Worm (Caenorhabditis elegans): ENCODE results near the gene srlf-14.

The srlf-14 gene

DNA sequence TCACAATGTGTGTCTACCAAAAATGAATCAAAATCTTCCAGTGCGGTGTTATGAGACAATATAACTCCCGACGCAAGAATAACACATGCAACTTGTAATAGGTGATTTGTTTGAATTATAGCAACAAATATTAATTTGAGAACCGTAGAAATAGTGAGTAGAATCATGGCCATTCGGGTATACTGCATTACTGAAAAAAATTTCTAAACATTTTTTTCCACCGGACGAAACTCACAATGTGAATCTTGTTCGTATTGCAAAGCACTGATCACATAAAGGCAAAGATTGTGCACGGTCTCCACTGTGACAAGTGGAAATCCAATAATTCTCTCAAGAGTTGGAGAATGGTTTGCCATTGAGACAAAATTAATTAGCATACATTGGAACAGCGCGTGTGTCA is 8.3 kb upstream of the srlf-14 start:
- TF ChIP-seq ceh-82 (tag; optimal IDR thresholded peaks at IDR 0.05) (no peak), nhr-23 (tag; optimal IDR thresholded peaks at IDR 0.05) (no peak), ama-1 (optimal IDR thresholded peaks at IDR 0.05) (no peak), elt-3 (tag; optimal IDR thresholded peaks at IDR 0.05) (no peak), egl-27 (tag; optimal IDR thresholded peaks at IDR 0.05) (no peak), pqm-1 (tag; optimal IDR thresholded peaks at IDR 0.05) (no peak), ZK546.5 (tag; optimal IDR thresholded peaks at IDR 0.05) (no peak)

DNA sequence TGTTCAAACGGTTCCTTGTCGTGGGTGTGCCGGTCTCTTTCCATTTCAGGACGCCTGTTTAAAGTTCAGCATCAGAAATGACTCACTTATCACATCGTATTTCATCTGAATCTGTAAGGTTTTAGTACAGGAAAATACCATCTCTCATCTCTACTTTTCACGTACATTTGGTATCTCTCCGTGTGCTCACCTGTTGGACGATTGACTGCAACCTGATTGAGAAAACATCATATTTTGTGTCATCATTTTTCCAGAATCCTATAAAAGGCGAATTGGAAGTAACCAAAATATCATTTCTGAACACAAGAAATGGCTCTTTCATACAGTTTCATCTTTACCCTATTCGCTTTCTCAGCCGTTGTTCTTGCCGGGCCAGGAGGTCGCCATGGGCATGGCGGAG is 5.9 kb upstream of the srlf-14 start, which contains the start of gene srlf-30:
srlf-30 (plus strand) TSS at position 301 of the 400 bp plus-strand sequence.
- TF ChIP-seq nhr-23 (tag; optimal IDR thresholded peaks at IDR 0.05) (no peak), egl-27 (tag; optimal IDR thresholded peaks at IDR 0.05) (no peak), zag-1 (tag; optimal IDR thresholded peaks at IDR 0.05) (no peak), nhr-77 (tag; optimal IDR thresholded peaks at IDR 0.05) (no peak), nhr-67 (tag; optimal IDR thresholded peaks at IDR 0.05) (no peak), unc-62 (GFP tag; optimal IDR thresholded peaks at IDR 0.05) (no peak)

DNA sequence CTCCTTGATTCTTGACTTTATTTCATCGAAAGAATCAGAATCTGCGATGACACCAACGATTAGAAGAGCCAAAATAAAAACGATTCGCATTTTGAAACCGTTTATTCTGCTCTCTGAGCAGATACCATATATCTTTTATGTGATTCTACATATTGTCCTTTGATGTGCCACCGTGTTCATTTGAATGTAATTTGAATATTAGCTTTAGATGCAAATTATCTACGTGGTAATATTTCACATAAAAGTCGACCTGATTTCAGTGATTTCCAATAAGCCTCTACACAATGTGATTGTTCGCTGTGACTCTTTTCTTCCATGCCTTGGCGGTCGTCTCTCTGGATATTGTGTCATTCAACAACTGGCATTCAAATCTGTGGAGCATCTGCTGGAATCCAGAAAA is 4.9 kb upstream of the srlf-14 start, which contains the start of the genes F13E9.9 and F13E9.19:
F13E9.9 (minus strand) TSS at position 101 of the 400 bp plus-strand sequence.
F13E9.19 (plus strand) TSS at position 316 of the 400 bp plus-strand sequence.
- TF ChIP-seq daf-12 (tag; optimal IDR thresholded peaks at IDR 0.05) (no peak), pha-4 (tag; optimal IDR thresholded peaks at IDR 0.05) (no peak), elt-1 (tag; optimal IDR thresholded peaks at IDR 0.05) (no peak)

DNA sequence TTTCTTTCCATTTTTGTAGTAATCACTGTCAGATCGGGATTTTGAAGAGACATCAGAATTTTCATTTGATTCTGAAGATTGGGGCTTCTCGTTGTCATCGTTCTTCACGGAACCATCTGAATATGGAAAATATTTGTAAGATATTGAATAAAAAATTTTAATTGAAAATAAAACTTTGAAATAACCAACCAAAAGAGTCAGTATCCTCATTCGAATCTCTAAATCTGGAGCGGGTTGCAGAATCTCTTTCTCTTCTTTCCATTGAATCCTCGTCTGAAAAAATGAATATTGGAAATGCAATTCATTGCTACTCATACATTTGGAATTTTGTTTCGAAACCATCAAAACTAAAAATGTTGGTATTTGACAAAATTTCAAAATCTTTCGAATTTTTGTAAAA is 4.0 kb upstream of the srlf-14 start:
- no peak for TF ChIP-seq nhr-25 (tag; optimal IDR thresholded peaks at IDR 0.05)
- TF ChIP-seq mml-1 (tag; optimal IDR thresholded peaks at IDR 0.05) = no peak
- TF ChIP-seq nfya-1 (tag; optimal IDR thresholded peaks at IDR 0.05; ENCODE audit: insufficient read depth) = no peak
- TF ChIP-seq jun-1 (tag; optimal IDR thresholded peaks at IDR 0.05) = no peak
- no peak for TF ChIP-seq ztf-11 (tag; optimal IDR thresholded peaks at IDR 0.05)
- TF ChIP-seq ceh-9 (tag; optimal IDR thresholded peaks at IDR 0.05) = no peak
- no peak for TF ChIP-seq lsy-12 (tag; optimal IDR thresholded peaks at IDR 0.05)
- TF ChIP-seq pha-4 (tag; optimal IDR thresholded peaks at IDR 0.05) = no peak

DNA sequence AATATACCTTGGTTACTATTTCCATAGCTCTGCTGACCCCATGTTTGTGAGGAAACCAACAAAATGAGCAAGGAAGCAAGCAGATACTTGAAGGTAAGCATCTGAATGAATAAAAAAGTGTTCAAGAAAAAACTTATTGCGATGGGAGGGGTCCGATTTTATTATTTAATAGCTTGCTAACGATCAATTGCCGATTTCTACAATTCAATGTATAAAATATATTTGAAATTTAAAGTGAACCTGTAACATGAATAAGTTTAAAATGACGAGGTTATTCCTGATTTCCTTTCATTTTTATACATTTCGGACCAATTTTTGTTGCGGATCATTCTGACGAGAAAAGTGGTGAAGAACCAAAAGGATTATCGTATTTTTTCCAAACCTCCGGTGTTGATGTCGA is 2.4 kb upstream of the srlf-14 start, which contains the start of gene srlf-13:
srlf-13 (minus strand) TSS at position 101 of the 400 bp plus-strand sequence.
- TF ChIP-seq fkh-10 (GFP tag; optimal IDR thresholded peaks at IDR 0.05) = no peak
- TF ChIP-seq lsy-12 (tag; optimal IDR thresholded peaks at IDR 0.05) = no peak
- TF ChIP-seq nhr-28 (tag; optimal IDR thresholded peaks at IDR 0.05) = no peak
- TF ChIP-seq lin-39 (tag; optimal IDR thresholded peaks at IDR 0.05) = no peak
- TF ChIP-seq nfya-1 (tag; optimal IDR thresholded peaks at IDR 0.05; ENCODE audit: insufficient read depth) = no peak
- no peak for TF ChIP-seq nhr-76 (tag; optimal IDR thresholded peaks at IDR 0.05)
- no peak for TF ChIP-seq elt-2 (tag; optimal IDR thresholded peaks at IDR 0.05)
- no peak for TF ChIP-seq unc-39 (tag; optimal IDR thresholded peaks at IDR 0.05)
- TF ChIP-seq ztf-11 (tag; optimal IDR thresholded peaks at IDR 0.05) = no peak
- no peak for TF ChIP-seq R02D3.7 (tag; optimal IDR thresholded peaks at IDR 0.05)

DNA sequence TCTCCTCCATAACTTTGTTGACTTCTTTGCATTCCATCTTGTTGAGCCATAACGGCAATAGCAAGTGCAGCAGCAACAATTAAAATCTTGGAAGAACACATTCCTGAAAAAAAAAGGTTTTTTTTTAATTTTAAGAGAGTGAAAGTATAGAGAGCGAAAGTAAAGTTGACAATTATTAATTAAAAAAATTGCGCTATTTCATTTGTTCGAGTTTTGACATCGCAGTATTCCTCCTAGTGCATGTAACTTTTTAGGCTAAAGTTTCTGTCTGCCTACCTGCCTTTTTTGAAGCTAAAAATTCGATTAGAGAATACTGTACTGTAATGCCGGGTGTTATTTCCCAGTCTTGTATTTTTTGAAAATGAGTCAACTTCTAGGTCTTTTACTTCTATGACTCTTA is 2.2 kb downstream of the srlf-14 start, which contains the start of gene srlf-12:
srlf-12 (minus strand) TSS at position 101 of the 400 bp plus-strand sequence.
- TF ChIP-seq daf-12 (tag; optimal IDR thresholded peaks at IDR 0.05) (no peak), sea-2 (GFP tag; optimal IDR thresholded peaks at IDR 0.05) (no peak), pha-4 (tag; optimal IDR thresholded peaks at IDR 0.05) (no peak), elt-3 (tag; optimal IDR thresholded peaks at IDR 0.05) (no peak), ceh-82 (tag; optimal IDR thresholded peaks at IDR 0.05) (no peak), nhr-77 (tag; optimal IDR thresholded peaks at IDR 0.05) (no peak), nhr-12 (tag; optimal IDR thresholded peaks at IDR 0.05) (no peak), zag-1 (tag; optimal IDR thresholded peaks at IDR 0.05) (no peak), nhr-28 (tag; optimal IDR thresholded peaks at IDR 0.05) (no peak), hmg-11 (tag; optimal IDR thresholded peaks at IDR 0.05) (no peak), nfya-1 (tag; optimal IDR thresholded peaks at IDR 0.05; ENCODE audit: insufficient read depth) (no peak), nhr-237 (tag; optimal IDR thresholded peaks at IDR 0.05) (no peak), snpc-4 (tag; optimal IDR thresholded peaks at IDR 0.05) (no peak), egl-5 (tag; optimal IDR thresholded peaks at IDR 0.05) (no peak), R02D3.7 (tag; optimal IDR thresholded peaks at IDR 0.05) (no peak), ceh-16 (tag; optimal IDR thresholded peaks at IDR 0.05) (no peak), fkh-10 (GFP tag; optimal IDR thresholded peaks at IDR 0.05) (no peak), ama-1 (optimal IDR thresholded peaks at IDR 0.05) (no peak), lsy-12 (tag; optimal IDR thresholded peaks at IDR 0.05) (no peak)

Measured in whole organism, L3 larva.